Worm (Caenorhabditis elegans): Measurements from ENCODE around the gene snx-17.

The snx-17 gene

DNA sequence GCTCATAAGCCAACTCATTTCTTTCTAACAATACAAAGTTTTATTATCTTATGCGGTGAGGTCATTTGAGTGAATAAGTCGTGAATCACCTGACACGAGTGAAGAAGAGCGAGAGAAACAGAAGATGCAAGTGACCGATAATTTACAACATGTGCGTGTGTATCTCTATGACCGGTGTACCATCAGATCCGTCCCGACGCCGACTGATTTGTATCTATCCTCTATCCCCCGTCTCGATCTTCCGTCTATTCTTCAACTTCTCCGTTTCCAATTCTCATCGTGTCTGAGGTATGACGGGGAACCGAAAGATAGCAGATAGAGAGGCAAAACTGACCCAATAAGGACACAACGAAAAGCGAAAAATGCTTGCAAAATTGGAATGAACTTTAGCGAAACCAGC lies 19.3 kb upstream of the snx-17 start, which contains the start of gene F09A5.3:
Gene F09A5.3 (plus strand): TSS at position 162 of the 400 bp plus-strand sequence.
- TF ChIP-seq arid-1 (GFP tag; conservative IDR thresholded peaks at IDR 0.05) (0 out of 2 replicates have a peak, but pooled peaks have one; percentile 19), nhr-41 (GFP tag; IDR thresholded peaks at IDR 0.05) (no peak), dmd-6 (GFP tag; IDR thresholded peaks at IDR 0.05) (peak; percentile 31; the same call in 1 of the 2 replicates), zfp-3 (GFP tag; conservative IDR thresholded peaks at IDR 0.05) (no peak), zip-11 (GFP tag; IDR thresholded peaks at IDR 0.05) (no peak), unc-62 (GFP tag; optimal IDR thresholded peaks at IDR 0.05 in 1 of 2) (peak in 1 of 2 experiments; percentile 99), unc-62 (tag; optimal IDR thresholded peaks at IDR 0.05) (no peak), mes-2 (tag; optimal IDR thresholded peaks at IDR 0.05; ENCODE audit: poor library complexity, severe bottlenecking) (peak; percentile 17), dve-1 (tag; optimal IDR thresholded peaks at IDR 0.05; ENCODE audit: insufficient read depth) (peak; percentile 14), nhr-28 (tag; optimal IDR thresholded peaks at IDR 0.05) (peak; percentile 21), fkh-10 (GFP tag; optimal IDR thresholded peaks at IDR 0.05) (no peak), ama-1 (optimal IDR thresholded peaks at IDR 0.05) (no peak), hlh-11 (tag; optimal IDR thresholded peaks at IDR 0.05) (peak; percentile 66), nhr-102 (tag; optimal IDR thresholded peaks at IDR 0.05) (no peak), aha-1 (tag) (peak; percentile 5), hlh-30 (tag; optimal IDR thresholded peaks at IDR 0.05; ENCODE audit: insufficient read depth) (peak; percentile 91), mxl-3 (GFP tag; optimal IDR thresholded peaks at IDR 0.05) (peak; percentile 79), F10B5.3 (tag; optimal IDR thresholded peaks at IDR 0.05) (peak; percentile 8), mdl-1 (tag; optimal IDR thresholded peaks at IDR 0.05) (peak in 1 of 2 experiments; percentile 56), nhr-11 (tag; optimal IDR thresholded peaks at IDR 0.05) (peak; percentile 6), nhr-76 (tag; optimal IDR thresholded peaks at IDR 0.05) (no peak), rbr-2 (tag; optimal IDR thresholded peaks at IDR 0.05) (no peak), saeg-2 (GFP tag; IDR thresholded peaks at IDR 0.05) (no peak), php-3 (GFP tag; IDR thresholded peaks at IDR 0.05) (peak; percentile 53; the same call in 1 of the 2 replicates), dmd-8 (GFP tag; IDR thresholded peaks at IDR 0.05) (no peak)

DNA sequence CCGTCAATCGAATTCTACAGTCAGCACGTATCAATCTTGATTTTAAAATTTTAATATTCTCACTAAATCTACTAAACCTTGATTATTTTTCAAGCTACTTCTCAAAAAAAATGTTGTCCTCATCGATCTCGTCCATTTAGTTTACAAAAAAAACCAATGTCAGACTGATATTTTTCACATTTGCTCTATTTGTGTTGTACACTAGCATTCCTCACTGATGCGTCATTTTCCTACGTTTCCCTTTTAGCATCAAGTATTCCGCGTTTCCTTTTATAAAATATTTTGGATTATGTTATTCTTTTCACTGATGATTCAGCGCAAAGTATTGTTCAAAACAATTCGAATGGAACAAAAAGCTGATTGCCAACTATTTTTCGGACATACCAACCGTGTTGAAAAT lies 17.4 kb upstream of the snx-17 start, which contains the start of gene ttr-34:
Gene ttr-34 (plus strand): TSS at position 301 of the 400 bp plus-strand sequence.
- TF ChIP-seq mdl-1 (tag; optimal IDR thresholded peaks at IDR 0.05) (no peak), dve-1 (tag; optimal IDR thresholded peaks at IDR 0.05; ENCODE audit: insufficient read depth) (peak; percentile 32), unc-62 (GFP tag; optimal IDR thresholded peaks at IDR 0.05 in 1 of 2) (peak in 1 of 2 experiments; percentile 14), unc-62 (tag; optimal IDR thresholded peaks at IDR 0.05) (no peak)

DNA sequence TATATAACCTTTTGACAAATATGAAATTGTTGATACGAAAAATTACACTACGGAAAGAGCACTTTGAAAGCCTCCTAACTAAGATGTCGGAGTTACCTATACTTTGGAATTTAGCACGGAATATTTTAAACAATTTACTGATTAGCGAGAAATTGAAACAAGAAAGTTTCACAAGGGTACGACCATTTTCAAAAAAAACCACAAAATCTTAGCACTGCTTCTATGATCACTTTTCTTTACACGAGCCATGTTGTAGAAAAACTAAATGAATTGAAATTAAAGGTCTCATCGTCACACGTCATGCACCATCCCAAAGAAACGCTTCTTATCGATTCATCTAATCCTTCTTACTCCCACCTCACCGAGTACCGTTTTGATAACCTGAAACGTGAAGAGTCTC lies 12.7 kb upstream of the snx-17 start, which contains the start of gene F09A5.2:
Gene F09A5.2 (plus strand): TSS at position 301 of the 400 bp plus-strand sequence.
- TF ChIP-seq zfp-3 (GFP tag; conservative IDR thresholded peaks at IDR 0.05): no peak
- no peak for TF ChIP-seq D1046.2 (GFP tag; IDR thresholded peaks at IDR 0.05)
- TF ChIP-seq aha-1 (tag): no peak
- no peak for TF ChIP-seq pqm-1 (tag; optimal IDR thresholded peaks at IDR 0.05)
- TF ChIP-seq ctbp-1 (GFP tag; IDR thresholded peaks at IDR 0.05): no peak

DNA sequence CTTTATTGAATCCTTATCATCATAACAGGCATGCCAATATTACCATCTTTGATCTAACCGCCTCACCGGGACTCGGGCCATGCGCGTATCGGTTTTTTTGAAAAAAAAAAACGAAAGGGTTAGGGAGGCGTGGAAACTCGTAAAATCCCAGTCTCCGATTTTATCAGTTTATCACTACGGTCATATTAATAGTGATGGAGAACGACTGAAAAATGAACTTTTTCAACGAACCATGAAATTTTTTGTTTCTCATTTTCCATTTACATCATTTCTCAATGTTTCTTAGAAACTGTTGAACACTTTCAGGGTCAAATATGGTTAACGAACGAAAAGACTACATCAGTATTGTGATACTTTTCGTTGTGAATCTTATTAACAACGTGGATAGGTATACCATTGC lies 7.9 kb upstream of the snx-17 start, which contains the start of gene spin-3:
Gene spin-3 (plus strand): TSS at position 301 of the 400 bp plus-strand sequence.
- TF ChIP-seq daf-16 (GFP tag; optimal IDR thresholded peaks at IDR 0.05): no peak
- TF ChIP-seq daf-16 (tag; optimal IDR thresholded peaks at IDR 0.05): peak; percentile 20
- no peak for TF ChIP-seq unc-62 (GFP tag; optimal IDR thresholded peaks at IDR 0.05 in 1 of 2)
- no peak for TF ChIP-seq unc-62 (tag; optimal IDR thresholded peaks at IDR 0.05)
- no peak for TF ChIP-seq F10B5.3 (tag; optimal IDR thresholded peaks at IDR 0.05)
- TF ChIP-seq php-3 (GFP tag; IDR thresholded peaks at IDR 0.05): 0 out of 2 replicates have a peak, but pooled peaks have one; percentile 24
- no peak for TF ChIP-seq hlh-30 (tag; optimal IDR thresholded peaks at IDR 0.05; ENCODE audit: insufficient read depth)
- peak; percentile 33 for TF ChIP-seq dve-1 (tag; optimal IDR thresholded peaks at IDR 0.05; ENCODE audit: insufficient read depth)

DNA sequence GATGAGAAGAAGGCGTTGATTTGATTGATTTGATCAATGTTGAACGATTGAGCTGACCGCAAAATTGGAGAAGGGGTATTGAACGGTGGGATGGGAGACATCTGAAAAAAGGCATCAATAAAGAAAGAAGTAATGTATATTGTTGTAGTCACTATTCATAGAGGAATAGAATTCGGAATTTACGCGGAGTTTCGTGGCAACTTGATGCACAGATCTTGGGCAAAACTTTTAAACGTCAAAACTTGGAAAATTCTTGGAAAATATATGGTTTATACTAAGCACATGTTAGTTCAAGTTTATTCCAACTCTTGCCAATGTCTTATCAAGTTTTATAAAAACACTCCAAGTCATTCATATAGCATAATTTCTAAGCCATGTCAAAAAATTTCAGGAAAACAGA lies 4.3 kb upstream of the snx-17 start, which contains the start of gene F17H10.4:
Gene F17H10.4 (minus strand): TSS at position 101 of the 400 bp plus-strand sequence.
- TF ChIP-seq fkh-10 (GFP tag; optimal IDR thresholded peaks at IDR 0.05): no peak
- no peak for TF ChIP-seq ztf-11 (tag; optimal IDR thresholded peaks at IDR 0.05)
- TF ChIP-seq lim-7 (GFP tag; IDR thresholded peaks at IDR 0.05): no peak
- no peak for TF ChIP-seq nhr-77 (tag; optimal IDR thresholded peaks at IDR 0.05)
- no peak for TF ChIP-seq Y48G9A.11 (GFP tag; IDR thresholded peaks at IDR 0.05)
- TF ChIP-seq ceh-32 (tag; optimal IDR thresholded peaks at IDR 0.05; ENCODE audit: poor library complexity): no peak
- TF ChIP-seq saeg-2 (GFP tag; IDR thresholded peaks at IDR 0.05): no peak
- TF ChIP-seq T20F7.1 (GFP tag; optimal IDR thresholded peaks at IDR 0.05): no peak
- no peak for TF ChIP-seq unc-39 (tag; optimal IDR thresholded peaks at IDR 0.05)
- TF ChIP-seq nhr-111 (GFP tag; optimal IDR thresholded peaks at IDR 0.05): no peak
- no peak for TF ChIP-seq ceh-62 (tag; optimal IDR thresholded peaks at IDR 0.05)
- TF ChIP-seq ZK337.2 (GFP tag; IDR thresholded peaks at IDR 0.05): no peak
- no peak for TF ChIP-seq nhr-41 (GFP tag; IDR thresholded peaks at IDR 0.05)
- TF ChIP-seq lin-39 (tag; optimal IDR thresholded peaks at IDR 0.05): no peak
